Fruit fly (Drosophila melanogaster) whole organism, prepupa: Measurements from ENCODE around the gene PlexA.

Experiments used
- CG10669 ChIP-seq: fragments of 200-800 bp; sonication (Bioruptor generic); optimal IDR thresholded peaks from 3 replicates; lab custom pipeline; 2018; ENCODE audit warnings: missing biosample characterization, mild to moderate bottlenecking, missing genetic modification characterization, moderate library complexity
- CG6276 ChIP-seq: fragments of 200-800 bp; sonication (Bioruptor generic); optimal IDR thresholded peaks from 2 replicates; lab custom pipeline; 2017; ENCODE audit warnings: missing biosample characterization, mild to moderate bottlenecking, missing genetic modification characterization
- CG7368 ChIP-seq: fragments of 200-800 bp; sonication (Bioruptor generic); optimal IDR thresholded peaks from 3 replicates; lab custom pipeline; 2016; ENCODE audit warnings: missing biosample characterization, missing genetic modification characterization
- Eip78C ChIP-seq: fragments of 200-800 bp; sonication (Bioruptor generic); peaks from one replicate; lab custom pipeline; 2016; ENCODE audit warnings: missing biosample characterization, missing genetic modification characterization
- Eip93F ChIP-seq: fragments of 200-800 bp; sonication (Bioruptor generic); optimal IDR thresholded peaks from 2 replicates; lab custom pipeline; 2016; ENCODE audit warnings: missing biosample characterization, mild to moderate bottlenecking, missing genetic modification characterization
- Ets21C ChIP-seq: fragments of 200-800 bp; sonication (Bioruptor generic); optimal IDR thresholded peaks from 3 replicates; lab custom pipeline; 2016; ENCODE audit warnings: missing biosample characterization, missing genetic modification characterization
- Gug ChIP-seq: fragments of 200-800 bp; sonication (Bioruptor generic); IDR thresholded peaks from 2 replicates; pipeline ENCODE4 v1.3.6; 2022; ENCODE audit warnings: missing biosample characterization, missing genetic modification characterization
- Lpt ChIP-seq: fragments of 200-800 bp; sonication (Bioruptor generic); optimal IDR thresholded peaks from 3 replicates; lab custom pipeline; 2016; ENCODE audit warnings: missing biosample characterization, missing genetic modification characterization
- OdsH ChIP-seq: fragments of 200-800 bp; sonication (Bioruptor generic); optimal IDR thresholded peaks from 3 replicates; lab custom pipeline; 2016; ENCODE audit warnings: missing biosample characterization, missing genetic modification characterization
- Smox ChIP-seq: fragments of 200-800 bp; sonication (Bioruptor generic); optimal IDR thresholded peaks from 3 replicates; lab custom pipeline; 2016; ENCODE audit warnings: missing biosample characterization, missing genetic modification characterization
- acj6 ChIP-seq: fragments of 200-800 bp; sonication (Bioruptor generic); optimal IDR thresholded peaks from 3 replicates; lab custom pipeline; 2016; ENCODE audit warnings: missing biosample characterization, missing genetic modification characterization
- dsx ChIP-seq: fragments of 200-800 bp; optimal IDR thresholded peaks from 3 replicates; lab custom pipeline; 2019; ENCODE audit warnings: missing biosample characterization, mild to moderate bottlenecking, missing genetic modification characterization, moderate library complexity; ENCODE audit not compliant: poor library complexity, severe bottlenecking
- fd59A ChIP-seq: fragments of 200-800 bp; sonication (Bioruptor generic); optimal IDR thresholded peaks from 2 replicates; lab custom pipeline; 2017; ENCODE audit warnings: missing biosample characterization, mild to moderate bottlenecking, missing genetic modification characterization, missing genetic modification reagents
- fkh ChIP-seq: fragments of 200-800 bp; sonication (Bioruptor generic); optimal IDR thresholded peaks from 3 replicates; lab custom pipeline; 2017; ENCODE audit warnings: missing biosample characterization, mild to moderate bottlenecking, missing genetic modification characterization, moderate library complexity
- pdm3 ChIP-seq: fragments of 200-800 bp; sonication (Bioruptor generic); optimal IDR thresholded peaks from 3 replicates; lab custom pipeline; 2016; ENCODE audit warnings: missing biosample characterization, missing genetic modification characterization
- vri ChIP-seq: fragments of 200-800 bp; sonication (Bioruptor generic); optimal IDR thresholded peaks from 3 replicates; lab custom pipeline; 2016; ENCODE audit warnings: missing biosample characterization, mild to moderate bottlenecking, missing genetic modification characterization

PlexA gene

dm6 chr4:963193-963592 lies 63.7 kb downstream of the PlexA start:
- TF ChIP-seq fkh (GFP tag; lab: Kevin White, UChicago) (no peak), Ets21C (GFP tag; lab: Kevin White, UChicago) (no peak), Lpt (GFP tag; lab: Kevin White, UChicago) (no peak)

DNA sequence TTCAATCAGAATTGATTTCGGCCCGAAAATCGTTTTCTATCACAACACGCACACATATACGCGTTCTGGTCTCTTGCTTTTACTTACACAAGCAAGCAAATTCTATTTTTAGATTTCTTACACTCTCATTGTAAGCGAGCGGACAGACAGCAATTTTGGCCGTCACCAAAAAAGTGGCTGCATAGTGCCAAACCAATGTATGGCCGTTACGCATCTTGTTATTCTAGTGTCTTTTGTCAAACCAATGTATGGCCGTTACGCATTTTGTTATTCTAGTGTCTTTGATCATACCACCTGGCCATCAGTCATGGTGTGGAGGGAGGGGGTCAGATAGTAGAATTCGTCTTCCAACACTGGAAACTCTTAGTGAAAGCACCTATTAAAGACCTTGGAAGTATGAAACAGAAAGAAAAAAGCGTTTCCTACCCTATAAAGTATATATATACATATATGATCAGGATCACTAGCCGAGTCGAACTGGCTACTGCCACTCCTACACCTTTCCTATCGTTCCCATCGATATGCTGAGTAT lies 65.8 kb downstream of the PlexA start:
- TF ChIP-seq Smox (GFP tag; lab: Kevin White, UChicago) = no peak
- TF ChIP-seq CG6276 = no peak
- no peak for TF ChIP-seq vri (GFP tag; lab: Kevin White, UChicago)
- no peak for TF ChIP-seq dsx (GFP tag; lab: Kevin White, UChicago)
- TF ChIP-seq fkh (GFP tag; lab: Kevin White, UChicago) = no peak
- TF ChIP-seq CG7368 (GFP tag; lab: Kevin White, UChicago) = no peak
- no peak for TF ChIP-seq acj6 (GFP tag; lab: Kevin White, UChicago)
- no peak for TF ChIP-seq Gug
- no peak for TF ChIP-seq OdsH (GFP tag; lab: Kevin White, UChicago)
- TF ChIP-seq Eip78C (GFP tag; lab: Kevin White, UChicago) = no peak
- no peak for TF ChIP-seq fd59A (GFP tag; lab: Kevin White, UChicago)
- no peak for TF ChIP-seq CG10669 (GFP tag; lab: Kevin White, UChicago)
- no peak for TF ChIP-seq Eip93F (GFP tag; lab: Kevin White, UChicago)

DNA sequence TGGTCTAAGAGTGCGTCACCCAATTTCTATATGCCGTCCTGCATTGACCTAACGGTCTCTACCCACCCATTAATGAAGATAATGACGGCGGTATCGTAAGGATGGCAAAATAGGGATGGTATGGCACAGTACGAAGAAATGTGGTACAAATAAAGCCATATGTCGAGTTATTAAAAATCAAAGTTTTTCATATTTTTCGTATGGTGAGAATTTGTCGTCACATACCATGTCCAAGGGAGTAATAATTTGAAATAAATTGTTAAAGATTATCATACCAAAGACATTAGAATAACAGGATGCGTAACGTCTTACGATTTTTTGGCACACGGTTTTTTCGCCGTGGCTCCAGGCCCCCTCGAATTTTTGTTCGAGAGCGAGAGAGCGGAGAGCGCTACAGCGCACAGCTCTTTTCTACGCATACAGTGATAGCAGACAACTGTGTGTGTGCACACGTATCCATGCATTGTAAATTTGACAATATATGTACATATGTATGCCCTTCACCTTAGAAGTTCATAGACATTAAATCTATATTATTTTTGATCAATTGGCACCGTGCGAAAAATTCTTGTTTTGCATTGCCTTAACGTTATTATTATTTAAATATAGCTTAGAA lies 66.9 kb downstream of the PlexA start:
- TF ChIP-seq pdm3 (GFP tag; lab: Kevin White, UChicago) (no peak), Ets21C (GFP tag; lab: Kevin White, UChicago) (no peak)
